Worm (Caenorhabditis elegans) whole organism, L3 larva: ENCODE data around the gene T28A11.17.
A peak's percentile ranks its signal among the peaks of the same experiment; 100 is the strongest.

Source experiments
- R02D3.7 ChIP-seq: fragments of 150-350 bp; optimal IDR thresholded peaks from 2 replicates; lab custom pipeline; 2014; ENCODE audit warnings: missing biosample characterization, missing genetic modification characterization
- ZK546.5 ChIP-seq: sonication (generic microtip); optimal IDR thresholded peaks from 2 replicates; lab custom pipeline; 2017; ENCODE audit warnings: missing biosample characterization, missing genetic modification characterization
- ama-1 ChIP-seq: fragments of 150-350 bp; optimal IDR thresholded peaks from 2 replicates; lab custom pipeline; 2018
- ceh-28 ChIP-seq: fragments of 150-350 bp; optimal IDR thresholded peaks from 2 replicates; lab custom pipeline; 2014; ENCODE audit warnings: missing biosample characterization, missing genetic modification reagents, missing genetic modification characterization
- ceh-82 ChIP-seq: fragments of 150-350 bp; optimal IDR thresholded peaks from 2 replicates; lab custom pipeline; 2014; ENCODE audit warnings: missing biosample characterization, missing genetic modification characterization
- daf-12 ChIP-seq: fragments of 150-350 bp; optimal IDR thresholded peaks from 2 replicates; lab custom pipeline; 2014; ENCODE audit warnings: missing biosample characterization, missing genetic modification reagents, missing genetic modification characterization
- egl-27 ChIP-seq: sonication (generic microtip); optimal IDR thresholded peaks from 4 replicates; lab custom pipeline; 2017; ENCODE audit warnings: missing biosample characterization, missing genetic modification reagents, missing genetic modification characterization
- egl-5 ChIP-seq: fragments of 150-350 bp; optimal IDR thresholded peaks from 2 replicates; lab custom pipeline; 2017; ENCODE audit warnings: missing biosample characterization, missing genetic modification reagents, missing genetic modification characterization, inconsistent platforms
- elt-3 ChIP-seq, 3 experiments: fragments of 150-350 bp in 1 of 3; sonication (generic microtip) in 2 of 3; optimal IDR thresholded peaks; 2 replicates in 2 of 3; 4 replicates in 1 of 3; lab custom pipeline; 2014 to 2017; ENCODE audit warnings: missing biosample characterization in 3 of 3, missing genetic modification characterization in 3 of 3
- eor-1 ChIP-seq, 2 experiments: fragments of 150-350 bp; optimal IDR thresholded peaks; 2 replicates each; lab custom pipeline; 2014 to 2018; ENCODE audit warnings: missing biosample characterization in 2 of 2, missing genetic modification characterization in 2 of 2
- hmg-11 ChIP-seq: sonication (generic microtip); optimal IDR thresholded peaks from 2 replicates; lab custom pipeline; 2016; ENCODE audit warnings: missing genetic modification characterization, missing compliant biosample characterization
- lin-39 ChIP-seq: fragments of 150-350 bp; optimal IDR thresholded peaks from 2 replicates; lab custom pipeline; 2018; ENCODE audit warnings: missing biosample characterization, missing genetic modification reagents, missing genetic modification characterization
- lsy-12 ChIP-seq: sonication (generic microtip); optimal IDR thresholded peaks from 2 replicates; lab custom pipeline; 2016; ENCODE audit warnings: mild to moderate bottlenecking, missing genetic modification characterization, missing compliant biosample characterization
- nfya-1 ChIP-seq: sonication (generic microtip); optimal IDR thresholded peaks from 2 replicates; lab custom pipeline; 2017; ENCODE audit warnings: missing genetic modification characterization, mild to moderate bottlenecking, missing compliant biosample characterization, antibody characterized with exemption, moderate library complexity; ENCODE audit not compliant: insufficient read depth
- nhr-11 ChIP-seq: fragments of 150-350 bp; optimal IDR thresholded peaks from 2 replicates; lab custom pipeline; 2014; ENCODE audit warnings: missing biosample characterization, missing genetic modification characterization
- nhr-23 ChIP-seq: fragments of 150-350 bp; optimal IDR thresholded peaks from 2 replicates; lab custom pipeline; 2014; ENCODE audit warnings: missing biosample characterization, missing genetic modification reagents, missing genetic modification characterization
- nhr-28 ChIP-seq: fragments of 150-350 bp; optimal IDR thresholded peaks from 2 replicates; lab custom pipeline; 2014; ENCODE audit warnings: missing biosample characterization, missing genetic modification characterization
- nhr-43 ChIP-seq: sonication (generic microtip); optimal IDR thresholded peaks from 2 replicates; lab custom pipeline; 2016; ENCODE audit warnings: mild to moderate bottlenecking, missing genetic modification characterization, missing compliant biosample characterization; ENCODE audit not compliant: poor library complexity, severe bottlenecking
- pha-4 ChIP-seq: fragments of 150-350 bp; optimal IDR thresholded peaks from 2 replicates; lab custom pipeline; 2014; ENCODE audit warnings: missing biosample characterization, missing genetic modification reagents, missing genetic modification characterization
- sea-2 ChIP-seq: fragments of 150-350 bp; sonication (generic microtip); optimal IDR thresholded peaks from 4 replicates; lab custom pipeline; 2014; ENCODE audit warnings: missing biosample characterization, missing genetic modification reagents, missing genetic modification characterization
- skn-1 ChIP-seq: fragments of 150-350 bp; optimal IDR thresholded peaks from 2 replicates; lab custom pipeline; 2014; ENCODE audit warnings: missing biosample characterization, missing genetic modification characterization
- tbx-2 ChIP-seq: sonication (generic microtip); optimal IDR thresholded peaks from 2 replicates; lab custom pipeline; 2016; ENCODE audit warnings: mild to moderate bottlenecking, missing genetic modification characterization, missing compliant biosample characterization
- unc-62 ChIP-seq: fragments of 150-350 bp; sonication (generic microtip); optimal IDR thresholded peaks from 4 replicates; lab custom pipeline; 2014; ENCODE audit warnings: missing biosample characterization, missing genetic modification reagents, missing genetic modification characterization
- zag-1 ChIP-seq: fragments of 150-350 bp; optimal IDR thresholded peaks from 2 replicates; lab custom pipeline; 2014; ENCODE audit warnings: missing biosample characterization, missing genetic modification characterization
- ztf-11 ChIP-seq: fragments of 150-350 bp; optimal IDR thresholded peaks from 2 replicates; lab custom pipeline; 2014; ENCODE audit warnings: missing biosample characterization, missing genetic modification characterization
- ztf-4 ChIP-seq: fragments of 150-350 bp; optimal IDR thresholded peaks from 2 replicates; lab custom pipeline; 2014; ENCODE audit warnings: missing biosample characterization, missing genetic modification characterization

Gene T28A11.17

ce11 chrV:3278101-3278639 lies 12.1 kb upstream of the T28A11.17 start, which contains the start of gene fbxa-64:
Gene fbxa-64 (minus strand): TSS chrV:3278151.
- TF ChIP-seq hmg-11 (tag; lab: Kevin White, UChicago) (peak; percentile 29), lin-39 (tag; lab: Kevin White, UChicago) (no peak)

ce11 chrV:3276184-3276583 lies 10.1 kb upstream of the T28A11.17 start:
- TF ChIP-seq zag-1 (tag; lab: Kevin White, UChicago) (no peak), lin-39 (tag; lab: Kevin White, UChicago) (peak; percentile 32), nhr-11 (no peak), egl-5 (tag; lab: Kevin White, UChicago) (peak; percentile 26)

ce11 chrV:3275033-3275432 lies 8.9 kb upstream of the T28A11.17 start, which contains the start of gene T28A11.3:
Gene T28A11.3 (plus strand): TSS chrV:3275333.
- TF ChIP-seq nhr-23, result no peak
- TF ChIP-seq sea-2 (GFP tag; lab: Kevin White, UChicago), result no peak
- TF ChIP-seq egl-5 (tag; lab: Kevin White, UChicago), result no peak
- TF ChIP-seq nhr-43, result no peak
- no peak for TF ChIP-seq ztf-11 (tag; lab: Kevin White, UChicago)
- TF ChIP-seq nhr-28, result no peak
- no peak for TF ChIP-seq daf-12 (tag; lab: Kevin White, UChicago)
- no peak for TF ChIP-seq ceh-82

- no peak for TF ChIP-seq ZK546.5 (tag; lab: Kevin White, UChicago)
- TF ChIP-seq nhr-23, result no peak
- TF ChIP-seq lsy-12 (tag; lab: Kevin White, UChicago), result no peak
- TF ChIP-seq eor-1 (tag; optimal IDR thresholded peaks at IDR 0.05; lab: Kevin White, UChicago), result no peak
- TF ChIP-seq pha-4 (tag; lab: Kevin White, UChicago), result no peak
- no peak for TF ChIP-seq tbx-2 (tag; lab: Kevin White, UChicago)
- TF ChIP-seq nhr-11, result no peak
- TF ChIP-seq elt-3 (tag; optimal IDR thresholded peaks at IDR 0.05; lab: Kevin White, UChicago), result no peak
- TF ChIP-seq, all 47 proteins: peak for 0
Observed at ce11 chrV:3273577-3274100, 7.5 kb upstream of the T28A11.17 start, which contains the start of gene T28A11.4. Gene T28A11.4 (plus strand): TSS chrV:3274050.

ce11 chrV:3273156-3273555 lies 7.1 kb upstream of the T28A11.17 start, which contains the start of gene T28A11.20:
Gene T28A11.20 (minus strand): TSS chrV:3273256.
- TF ChIP-seq lsy-12 (tag; lab: Kevin White, UChicago) (no peak), skn-1 (tag; lab: Kevin White, UChicago) (no peak)

- TF ChIP-seq tbx-2 (tag; lab: Kevin White, UChicago) (no peak), nhr-43 (no peak), ama-1 (lab: Kevin White, UChicago) (no peak), skn-1 (tag; lab: Kevin White, UChicago) (no peak), ztf-4 (no peak), R02D3.7 (tag; lab: Kevin White, UChicago) (no peak), unc-62 (GFP tag; lab: Kevin White, UChicago) (no peak), ceh-28 (tag; lab: Kevin White, UChicago) (no peak), lin-39 (tag; lab: Kevin White, UChicago) (no peak), lsy-12 (tag; lab: Kevin White, UChicago) (no peak), egl-27 (no peak), eor-1 (tag; optimal IDR thresholded peaks at IDR 0.05; lab: Kevin White, UChicago) (no peak), nfya-1 (tag; lab: Kevin White, UChicago) (no peak)
Observed at ce11 chrV:3269407-3269806, 3.3 kb upstream of the T28A11.17 start, which contains the start of gene T28A11.19. Gene T28A11.19 (minus strand): TSS chrV:3269514.

ce11 chrV:3267950-3268349 lies 1.9 kb upstream of the T28A11.17 start, which contains the start of gene T28A11.18:
Gene T28A11.18 (minus strand): TSS chrV:3268050.
- TF ChIP-seq lin-39 (tag; lab: Kevin White, UChicago), result no peak
- no peak for TF ChIP-seq ZK546.5 (tag; lab: Kevin White, UChicago)
- no peak for TF ChIP-seq zag-1 (tag; lab: Kevin White, UChicago)
